Worm (Caenorhabditis elegans) whole organism, young adult: ENCODE measurements around the gene nhr-96.

Source experiments
- C06A6.2 ChIP-seq: fragments of 200-800 bp; sonication (Bioruptor generic); conservative IDR thresholded peaks from 2 replicates; pipeline ENCODE4 v1.3.6; 2022; ENCODE audit warnings: missing genetic modification characterization, missing compliant biosample characterization
- F57A8.1 ChIP-seq: fragments of 200-800 bp; sonication (Bioruptor generic); optimal IDR thresholded peaks from 2 replicates; lab custom pipeline; 2018; ENCODE audit warnings: mild to moderate bottlenecking, missing genetic modification characterization, moderate library complexity, missing compliant biosample characterization
- ZK185.1 ChIP-seq: sonication (generic microtip); optimal IDR thresholded peaks from 2 replicates; lab custom pipeline; 2016; ENCODE audit warnings: mild to moderate bottlenecking, missing genetic modification characterization, missing compliant biosample characterization; ENCODE audit not compliant: poor library complexity, severe bottlenecking
- ama-1 ChIP-seq, 3 experiments: fragments of 150-350 bp in 1 of 3; sonication (generic microtip) in 2 of 3; optimal IDR thresholded peaks; 2 replicates each; lab custom pipeline; 2014 to 2018; ENCODE audit warnings: missing biosample characterization in 2 of 3, missing genetic modification characterization in 2 of 3, missing genetic modification reagents in 2 of 3
- ceh-100 ChIP-seq: fragments of 200-800 bp; sonication (Bioruptor generic); IDR thresholded peaks from 2 replicates; pipeline ENCODE4 v1.3.6; 2022; ENCODE audit warnings: missing genetic modification reagents, missing genetic modification characterization, missing compliant biosample characterization
- nfya-1 ChIP-seq: sonication (generic microtip); optimal IDR thresholded peaks from 2 replicates; lab custom pipeline; 2017; ENCODE audit warnings: antibody characterized with exemption, missing compliant biosample characterization, missing genetic modification characterization, borderline replicate concordance; ENCODE audit not compliant: insufficient read depth
- nhr-90 ChIP-seq: sonication (generic microtip); optimal IDR thresholded peaks from 2 replicates; lab custom pipeline; 2016; ENCODE audit warnings: missing genotype, mild to moderate bottlenecking, missing genetic modification characterization, missing compliant biosample characterization
- pbrm-1 ChIP-seq: fragments of 200-800 bp; sonication (Bioruptor generic); IDR thresholded peaks from 2 replicates; pipeline ENCODE4 v1.3.6; 2022; ENCODE audit warnings: missing genetic modification reagents, missing genetic modification characterization, missing compliant biosample characterization
- rec-8 ChIP-seq, 2 experiments: sonication (generic microtip); optimal IDR thresholded peaks; 2 replicates each; lab custom pipeline; 2016; ENCODE audit warnings: mild to moderate bottlenecking in 2 of 2, missing genetic modification characterization in 2 of 2, missing genetic modification reagents in 2 of 2, missing genotype in 2 of 2, missing biosample characterization in 1 of 2, missing compliant biosample characterization in 1 of 2, moderate library complexity in 1 of 2
- snpc-4 ChIP-seq, 5 experiments: fragments of 150-350 bp in 1 of 5; sonication (generic microtip) in 4 of 5; optimal IDR thresholded peaks; 2 replicates each; lab custom pipeline; 2014 to 2018; ENCODE audit warnings: missing genetic modification characterization in 5 of 5, missing biosample characterization in 3 of 5, antibody characterized with exemption in 2 of 5, mild to moderate bottlenecking in 2 of 5, missing compliant biosample characterization in 2 of 5, missing genotype in 2 of 5, moderate library complexity in 2 of 5, missing genetic modification reagents in 1 of 5
- unc-130 ChIP-seq: sonication (generic microtip); optimal IDR thresholded peaks from 2 replicates; lab custom pipeline; 2016; ENCODE audit warnings: missing genetic modification reagents, missing genetic modification characterization, missing compliant biosample characterization

- no peak for TF ChIP-seq snpc-4 (GFP tag; optimal IDR thresholded peaks at IDR 0.05; lab: Kevin White, UChicago)
- no peak for TF ChIP-seq snpc-4 (tag; optimal IDR thresholded peaks at IDR 0.05; lab: Kevin White, UChicago)
- TF ChIP-seq pbrm-1: no peak
- no peak for TF ChIP-seq ZK185.1
- no peak for TF ChIP-seq nhr-90 (tag; lab: Kevin White, UChicago)
- no peak for TF ChIP-seq C06A6.2 (GFP tag; lab: Robert Waterston, UW)
- no peak for TF ChIP-seq rec-8 (tag; optimal IDR thresholded peaks at IDR 0.05; lab: Kevin White, UChicago)
- no peak for TF ChIP-seq F57A8.1
- no peak for TF ChIP-seq nfya-1 (tag; lab: Kevin White, UChicago)
- TF ChIP-seq unc-130: no peak
- TF ChIP-seq ama-1 (optimal IDR thresholded peaks at IDR 0.05; lab: Kevin White, UChicago): no peak
- no peak for TF ChIP-seq ama-1 (GFP tag; optimal IDR thresholded peaks at IDR 0.05; lab: Kevin White, UChicago)
- no peak for TF ChIP-seq ceh-100 (GFP tag; lab: Robert Waterston, UW)
Observed at ce11 chrV:2235848-2236247, 2.6 kb downstream of the nhr-96 start, which contains the start of gene cyp-33C4.
